Fruit fly (Drosophila melanogaster) whole organism, embryonic: Measurements from ENCODE around the gene mRpS31.

Source experiments
- ATbp ChIP-seq: fragments of 200-800 bp; sonication (Bioruptor generic); optimal IDR thresholded peaks from 2 replicates; lab custom pipeline; 2017; ENCODE audit warnings: missing biosample characterization, mild to moderate bottlenecking, missing genetic modification characterization, missing genetic modification reagents
- Atf3 ChIP-seq: fragments of 200-800 bp; sonication (Bioruptor generic); optimal IDR thresholded peaks from 3 replicates; lab custom pipeline; 2016; ENCODE audit warnings: missing biosample characterization, missing genetic modification characterization
- Atf6 ChIP-seq: fragments of 200-800 bp; sonication (Bioruptor generic); IDR thresholded peaks from 2 replicates; pipeline ENCODE4 v1.3.6; 2022; ENCODE audit warnings: missing biosample characterization, missing genetic modification characterization
- B-H1 ChIP-seq: fragments of 200-800 bp; sonication (Bioruptor generic); IDR thresholded peaks from 3 replicates; pipeline ENCODE4 v1.3.6; 2022; ENCODE audit warnings: missing biosample characterization, missing genetic modification characterization
- B-H2 ChIP-seq: fragments of 200-800 bp; sonication (Bioruptor generic); optimal IDR thresholded peaks from 2 replicates; lab custom pipeline; 2018; ENCODE audit warnings: missing biosample characterization, mild to moderate bottlenecking, missing genetic modification characterization
- Bteb2 ChIP-seq: fragments of 200-800 bp; sonication (Bioruptor generic); optimal IDR thresholded peaks from 2 replicates; lab custom pipeline; 2016; ENCODE audit warnings: missing biosample characterization, missing genetic modification characterization
- CG10321 ChIP-seq: fragments of 200-800 bp; sonication (Bioruptor generic); IDR thresholded peaks from 2 replicates; pipeline ENCODE4 v1.3.6; 2022; ENCODE audit warnings: missing biosample characterization, missing genetic modification characterization
- CG10979 ChIP-seq: fragments of 200-800 bp; sonication (Bioruptor generic); optimal IDR thresholded peaks from 2 replicates; lab custom pipeline; 2018; ENCODE audit warnings: missing biosample characterization, mild to moderate bottlenecking, missing genetic modification characterization, moderate library complexity
- CG11560 ChIP-seq: fragments of 200-800 bp; sonication (Bioruptor generic); IDR thresholded peaks from 3 replicates; pipeline ENCODE4 v1.3.6; 2022; ENCODE audit warnings: missing biosample characterization, missing genetic modification characterization
- CG12219 ChIP-seq: fragments of 200-800 bp; sonication (Bioruptor generic); optimal IDR thresholded peaks from 3 replicates; lab custom pipeline; 2018; ENCODE audit warnings: missing biosample characterization, mild to moderate bottlenecking, missing genetic modification characterization
- CG12236 ChIP-seq: fragments of 200-800 bp; sonication (Bioruptor generic); optimal IDR thresholded peaks from 2 replicates; lab custom pipeline; 2016; ENCODE audit warnings: missing biosample characterization, missing genetic modification characterization
- CG15696 ChIP-seq: fragments of 200-800 bp; sonication (Bioruptor generic); optimal IDR thresholded peaks from 2 replicates; lab custom pipeline; 2019; ENCODE audit warnings: missing biosample characterization, mild to moderate bottlenecking, missing genetic modification characterization, moderate library complexity
- CG1603 ChIP-seq: fragments of 200-800 bp; sonication (Bioruptor generic); optimal IDR thresholded peaks from 2 replicates; lab custom pipeline; 2019; ENCODE audit warnings: missing biosample characterization, mild to moderate bottlenecking, missing genetic modification characterization, moderate library complexity
- CG16813 ChIP-seq: fragments of 200-800 bp; sonication (Bioruptor generic); IDR thresholded peaks from 3 replicates; pipeline ENCODE4 v1.3.6; 2022; ENCODE audit warnings: missing biosample characterization, missing genetic modification characterization; ENCODE audit not compliant: partially characterized antibody
- CG16815 ChIP-seq: fragments of 200-800 bp; sonication (Bioruptor generic); optimal IDR thresholded peaks from 3 replicates; lab custom pipeline; 2017; ENCODE audit warnings: missing biosample characterization, mild to moderate bottlenecking, missing genetic modification characterization
- CG17328 ChIP-seq: fragments of 200-800 bp; sonication (Bioruptor generic); IDR thresholded peaks from 2 replicates; pipeline ENCODE4 v1.3.6; 2022; ENCODE audit warnings: missing biosample characterization, missing genetic modification characterization
- CG17359 ChIP-seq: fragments of 200-800 bp; sonication (Bioruptor generic); optimal IDR thresholded peaks from 3 replicates; lab custom pipeline; 2018; ENCODE audit warnings: missing biosample characterization, mild to moderate bottlenecking, missing genetic modification characterization, moderate library complexity
- CG17385 ChIP-seq: fragments of 200-800 bp; sonication (Bioruptor generic); optimal IDR thresholded peaks from 3 replicates; lab custom pipeline; 2018; ENCODE audit warnings: missing biosample characterization, mild to moderate bottlenecking, missing genetic modification characterization
- CG18262 ChIP-seq: fragments of 200-800 bp; optimal IDR thresholded peaks from 3 replicates; lab custom pipeline; 2019; ENCODE audit warnings: missing biosample characterization, mild to moderate bottlenecking, missing genetic modification characterization, moderate library complexity
- CG18476 ChIP-seq: fragments of 200-800 bp; sonication (Bioruptor generic); optimal IDR thresholded peaks from 2 replicates; lab custom pipeline; 2016; ENCODE audit warnings: missing biosample characterization, mild to moderate bottlenecking, missing genetic modification characterization
- CG18599 ChIP-seq: fragments of 200-800 bp; sonication (Bioruptor generic); optimal IDR thresholded peaks from 3 replicates; lab custom pipeline; 2017; ENCODE audit warnings: missing biosample characterization, missing genetic modification characterization, mild to moderate bottlenecking, moderate library complexity, missing genetic modification reagents
- CG42726 ChIP-seq: fragments of 200-800 bp; sonication (Bioruptor generic); IDR thresholded peaks from 2 replicates; pipeline ENCODE4 v1.3.6; 2022; ENCODE audit warnings: missing biosample characterization, missing genetic modification characterization; ENCODE audit not compliant: partially characterized antibody
- CG4328 ChIP-seq: fragments of 200-800 bp; sonication (Bioruptor generic); optimal IDR thresholded peaks from 3 replicates; lab custom pipeline; 2017; ENCODE audit warnings: missing biosample characterization, missing genetic modification reagents, missing genetic modification characterization
- CG4820 ChIP-seq: fragments of 200-800 bp; sonication (Bioruptor generic); optimal IDR thresholded peaks from 3 replicates; lab custom pipeline; 2016; ENCODE audit warnings: missing biosample characterization, missing genetic modification characterization
- CG7357 ChIP-seq: fragments of 200-800 bp; sonication (Bioruptor generic); IDR thresholded peaks from 3 replicates; pipeline ENCODE4 v1.3.6; 2022; ENCODE audit warnings: missing biosample characterization, missing genetic modification characterization
- CG7928 ChIP-seq: fragments of 200-800 bp; sonication (Bioruptor generic); optimal IDR thresholded peaks from 2 replicates; lab custom pipeline; 2017; ENCODE audit warnings: missing biosample characterization, mild to moderate bottlenecking, missing genetic modification characterization
- Camta ChIP-seq: fragments of 200-800 bp; sonication (Bioruptor generic); optimal IDR thresholded peaks from 2 replicates; lab custom pipeline; 2016; ENCODE audit warnings: missing biosample characterization, missing genetic modification characterization
- Doc2 ChIP-seq: fragments of 200-800 bp; sonication (Bioruptor generic); IDR thresholded peaks from 2 replicates; pipeline ENCODE4 v1.3.6; 2022; ENCODE audit warnings: missing biosample characterization, missing genetic modification characterization
- Doc3 ChIP-seq: fragments of 200-800 bp; sonication (Bioruptor generic); IDR thresholded peaks from 3 replicates; pipeline ENCODE4 v1.3.6; 2022; ENCODE audit warnings: missing biosample characterization, missing genetic modification characterization; ENCODE audit not compliant: partially characterized antibody
- Mrtf ChIP-seq: fragments of 200-800 bp; sonication (Bioruptor generic); IDR thresholded peaks from 3 replicates; pipeline ENCODE4 v1.3.6; 2022; ENCODE audit warnings: missing biosample characterization, missing genetic modification characterization
- Nf-YA ChIP-seq: fragments of 200-800 bp; sonication (Bioruptor generic); IDR thresholded peaks from 2 replicates; pipeline ENCODE4 v1.3.6; 2022; ENCODE audit warnings: missing biosample characterization, missing genetic modification characterization
- Ptx1 ChIP-seq: fragments of 200-800 bp; sonication (Bioruptor generic); IDR thresholded peaks from 2 replicates; pipeline ENCODE4 v1.3.6; 2022; ENCODE audit warnings: missing biosample characterization, missing genetic modification characterization
- Xrp1 ChIP-seq: fragments of 200-800 bp; sonication (Bioruptor generic); IDR thresholded peaks from 2 replicates; pipeline ENCODE4 v1.3.6; 2022; ENCODE audit warnings: missing biosample characterization, missing genetic modification characterization
- YL-1 ChIP-seq: fragments of 200-800 bp; sonication (Bioruptor generic); optimal IDR thresholded peaks from 3 replicates; lab custom pipeline; 2017; ENCODE audit warnings: missing biosample characterization, mild to moderate bottlenecking, missing genetic modification characterization
- ac ChIP-seq: fragments of 200-800 bp; sonication (Bioruptor generic); optimal IDR thresholded peaks from 3 replicates; lab custom pipeline; 2017; ENCODE audit warnings: missing biosample characterization, mild to moderate bottlenecking, missing genetic modification characterization
- ase ChIP-seq: fragments of 200-800 bp; sonication (Bioruptor generic); IDR thresholded peaks from 3 replicates; pipeline ENCODE4 v1.3.6; 2022; ENCODE audit warnings: missing biosample characterization, missing genetic modification characterization
- br ChIP-seq: fragments of >200 bp; optimal IDR thresholded peaks from 2 replicates; lab custom pipeline; 2017
- btn ChIP-seq: fragments of 200-800 bp; sonication (Bioruptor generic); optimal IDR thresholded peaks from 2 replicates; lab custom pipeline; 2016; ENCODE audit warnings: missing biosample characterization, missing genetic modification characterization
- disco-r ChIP-seq: fragments of 200-800 bp; sonication (Bioruptor generic); optimal IDR thresholded peaks from 2 replicates; lab custom pipeline; 2016; ENCODE audit warnings: missing biosample characterization, missing genetic modification characterization
- esg ChIP-seq: fragments of 200-800 bp; sonication (Bioruptor generic); conservative IDR thresholded peaks from 2 replicates; pipeline ENCODE4 v1.3.6; 2022; ENCODE audit warnings: missing biosample characterization, missing genetic modification characterization
- gro ChIP-seq: fragments of 200-800 bp; sonication (Bioruptor generic); optimal IDR thresholded peaks from 2 replicates; lab custom pipeline; 2016; ENCODE audit warnings: missing biosample characterization, missing genetic modification characterization
- insv ChIP-seq, 2 experiments: fragments of 200-800 bp; sonication (Bioruptor generic); optimal IDR thresholded peaks; 3 replicates each; lab custom pipeline; 2016 to 2018; ENCODE audit warnings: missing biosample characterization in 2 of 2, missing genetic modification characterization in 2 of 2
- knrl ChIP-seq: fragments of 200-800 bp; sonication (Bioruptor generic); IDR thresholded peaks from 3 replicates; pipeline ENCODE4 v1.3.6; 2022; ENCODE audit warnings: missing biosample characterization, missing genetic modification characterization; ENCODE audit not compliant: partially characterized antibody
- mld ChIP-seq: fragments of 200-800 bp; sonication (Bioruptor generic); IDR thresholded peaks from 3 replicates; pipeline ENCODE4 v1.3.6; 2022; ENCODE audit warnings: missing biosample characterization, missing genetic modification characterization; ENCODE audit not compliant: partially characterized antibody
- phol ChIP-seq: fragments of 200-800 bp; sonication (Bioruptor generic); optimal IDR thresholded peaks from 3 replicates; lab custom pipeline; 2018; ENCODE audit warnings: missing biosample characterization, mild to moderate bottlenecking, missing genetic modification characterization, moderate library complexity
- pita ChIP-seq: fragments of 200-800 bp; sonication (Bioruptor generic); optimal IDR thresholded peaks from 2 replicates; lab custom pipeline; 2017; ENCODE audit warnings: missing biosample characterization, mild to moderate bottlenecking, missing genetic modification characterization
- pum ChIP-seq: fragments of 200-800 bp; sonication (Bioruptor generic); optimal IDR thresholded peaks from 2 replicates; lab custom pipeline; 2016; ENCODE audit warnings: missing biosample characterization, missing genetic modification characterization
- sens ChIP-seq: fragments of 200-800 bp; sonication (Bioruptor generic); peaks from one replicate; lab custom pipeline; 2016; ENCODE audit warnings: missing biosample characterization, missing genetic modification characterization
- slbo ChIP-seq: fragments of 200-800 bp; sonication (Bioruptor generic); IDR thresholded peaks from 2 replicates; pipeline ENCODE4 v1.3.6; 2022; ENCODE audit warnings: missing biosample characterization, missing genetic modification characterization
- sug ChIP-seq: fragments of 200-800 bp; optimal IDR thresholded peaks from 2 replicates; lab custom pipeline; 2019; ENCODE audit warnings: missing biosample characterization, mild to moderate bottlenecking, missing genetic modification characterization, moderate library complexity
- z ChIP-seq: fragments of 200-800 bp; sonication (Bioruptor generic); IDR thresholded peaks from 3 replicates; pipeline ENCODE4 v1.3.6; 2022; ENCODE audit warnings: missing biosample characterization, missing genetic modification characterization

Gene mRpS31

DNA sequence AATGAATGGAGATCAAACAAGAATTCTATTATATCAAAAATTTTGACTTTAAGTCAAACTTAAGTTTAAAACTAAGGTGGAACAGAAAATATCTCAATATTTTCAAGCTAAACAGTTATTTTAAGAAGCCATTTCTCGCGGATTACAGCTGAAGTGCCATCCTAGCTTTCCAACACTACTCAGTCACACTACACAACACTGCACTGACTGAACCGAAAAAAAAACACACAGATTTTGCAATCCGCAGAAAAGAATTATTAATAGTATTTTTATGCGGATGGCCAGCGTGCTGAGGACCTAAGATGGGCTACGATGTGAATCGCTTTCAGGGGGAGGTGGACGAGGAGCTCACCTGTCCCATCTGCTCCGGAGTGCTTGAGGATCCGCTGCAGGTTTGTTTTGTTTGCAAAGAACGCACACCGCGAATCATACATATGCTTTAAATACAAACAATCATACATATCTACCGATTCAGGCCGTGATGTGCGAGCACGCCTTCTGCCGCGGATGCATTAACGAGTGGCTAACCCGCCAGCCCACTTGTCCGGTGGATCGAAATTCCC is 48.5 kb upstream of the mRpS31 start, which contains the start of gene elgi (continued):
- TF ChIP-seq Mrtf: no peak
- peak; percentile 24 for TF ChIP-seq CG4328
- TF ChIP-seq mld: no peak
- peak; percentile 58 for TF ChIP-seq sug (tag; lab: Kevin White, UChicago)
- TF ChIP-seq knrl: no peak
- TF ChIP-seq btn: no peak
- no peak for TF ChIP-seq Nf-YA (GFP tag; lab: Robert Waterston, UW)
- TF ChIP-seq z (GFP tag; lab: Robert Waterston, UW): no peak
- no peak for TF ChIP-seq Doc2
- peak; percentile 34 for TF ChIP-seq CG17359 (tag; lab: Kevin White, UChicago)
- TF ChIP-seq CG1603 (tag; lab: Kevin White, UChicago): no peak
- TF ChIP-seq esg (GFP tag; lab: Robert Waterston, UW): no peak
- TF ChIP-seq Atf6 (GFP tag; lab: Robert Waterston, UW): peak; percentile 28; the same call in 1 of the 2 replicates
- TF ChIP-seq CG16813 (GFP tag; lab: Robert Waterston, UW): no peak
- TF ChIP-seq Xrp1: peak; percentile 65
- peak; percentile 46 for TF ChIP-seq Ptx1 (GFP tag; lab: Robert Waterston, UW)
- peak; percentile 65 for TF ChIP-seq CG18599
- TF ChIP-seq sens (GFP tag; lab: Kevin White, UChicago): no peak
- TF ChIP-seq disco-r (GFP tag; lab: Kevin White, UChicago): peak; percentile 22
- peak; percentile 58 for TF ChIP-seq pum (GFP tag; lab: Kevin White, UChicago)
- TF ChIP-seq phol (tag; lab: Kevin White, UChicago): peak; percentile 67
- TF ChIP-seq CG18476: peak; percentile 46
- peak; percentile 90 for TF ChIP-seq slbo (GFP tag; lab: Robert Waterston, UW)
- no peak for TF ChIP-seq CG42726 (GFP tag; lab: Robert Waterston, UW)
- TF ChIP-seq pita (GFP tag; lab: Kevin White, UChicago): no peak
- peak; percentile 24; the same call in 1 of the 3 replicates for TF ChIP-seq B-H1 (GFP tag; lab: Robert Waterston, UW)
- TF ChIP-seq insv (GFP tag; optimal IDR thresholded peaks at IDR 0.05; lab: Kevin White, UChicago): no peak
- TF ChIP-seq CG7357 (GFP tag; lab: Robert Waterston, UW): no peak
- TF ChIP-seq CG17385: peak; percentile 62
- no peak for TF ChIP-seq ac (GFP tag; lab: Kevin White, UChicago)
- TF ChIP-seq B-H2: peak; percentile 75
- no peak for TF ChIP-seq br (lab: Kevin White, UChicago)
- TF ChIP-seq CG7928 (GFP tag; lab: Kevin White, UChicago): no peak
- no peak for TF ChIP-seq ATbp (GFP tag; lab: Kevin White, UChicago)
- no peak for TF ChIP-seq Atf3
- TF ChIP-seq Bteb2 (GFP tag; lab: Kevin White, UChicago): peak; percentile 65
- TF ChIP-seq CG18262 (tag; lab: Kevin White, UChicago): peak; percentile 3
- no peak for TF ChIP-seq CG16815
- TF ChIP-seq gro: peak; percentile 73
- no peak; the same call in 1 of the 2 replicates for TF ChIP-seq CG10321
- TF ChIP-seq Camta: peak; percentile 56
- no peak for TF ChIP-seq CG12219 (GFP tag; lab: Kevin White, UChicago)
- no peak for TF ChIP-seq CG15696 (tag; lab: Kevin White, UChicago)
- peak; percentile 86 for TF ChIP-seq YL-1 (GFP tag; lab: Kevin White, UChicago)
- peak; percentile 47 for TF ChIP-seq CG4820
- TF ChIP-seq CG17328 (GFP tag; lab: Robert Waterston, UW): no peak
- TF ChIP-seq CG10979 (tag; lab: Kevin White, UChicago): peak; percentile 24
- no peak for TF ChIP-seq CG12236
- TF ChIP-seq Doc3 (GFP tag; lab: Robert Waterston, UW): no peak
- TF ChIP-seq CG11560: no peak
- TF ChIP-seq ase (GFP tag; lab: Robert Waterston, UW): no peak
